Worm (Caenorhabditis elegans): ENCODE results near the gene ace-1.

The ace-1 gene

DNA sequence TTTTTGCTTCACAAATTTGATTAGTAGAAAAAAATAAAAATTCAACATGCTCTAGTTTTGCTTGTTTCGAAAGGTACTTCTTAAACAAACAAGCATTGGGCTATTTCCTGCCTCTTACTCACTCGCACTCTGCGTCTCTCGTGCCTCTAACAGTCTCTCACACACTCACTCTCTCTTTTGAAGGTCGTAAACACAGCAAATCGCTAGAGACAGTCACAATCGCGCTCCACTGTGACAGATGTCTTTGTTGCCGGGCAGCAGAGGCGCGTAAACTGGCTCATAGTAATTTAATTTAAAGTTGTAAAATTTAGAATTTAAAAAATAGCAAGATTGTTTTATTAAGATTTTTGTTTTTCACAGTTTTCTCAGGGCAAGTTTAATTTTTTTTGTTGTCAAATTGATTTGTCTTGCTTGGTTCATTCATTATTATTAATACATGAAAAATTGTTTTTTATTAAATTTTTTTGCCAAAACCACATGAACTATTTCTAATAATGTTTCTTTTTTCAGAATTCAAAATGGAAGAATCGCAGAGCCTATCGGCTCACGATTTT lies 35.1 kb upstream of the ace-1 start, which contains the start of gene taf-3 (continued):
- no peak for TF ChIP-seq pqm-1 (tag; optimal IDR thresholded peaks at IDR 0.05)
- no peak for TF ChIP-seq T20F7.1 (GFP tag; optimal IDR thresholded peaks at IDR 0.05)
- no peak for TF ChIP-seq zag-1 (tag; optimal IDR thresholded peaks at IDR 0.05)
- TF ChIP-seq F49E8.2 (tag; optimal IDR thresholded peaks at IDR 0.05; ENCODE audit: borderline replicate concordance): no peak
- TF ChIP-seq mxl-2 (GFP tag; conservative IDR thresholded peaks at IDR 0.05): no peak
- no peak for TF ChIP-seq ztf-7 (tag; optimal IDR thresholded peaks at IDR 0.05)
- TF ChIP-seq unc-130 (GFP tag; optimal IDR thresholded peaks at IDR 0.05): no peak
- TF ChIP-seq snpc-1.2 (GFP tag; IDR thresholded peaks at IDR 0.05): no peak
- no peak for TF ChIP-seq lin-29 (GFP tag; IDR thresholded peaks at IDR 0.05)
- peak; percentile 70 for TF ChIP-seq mep-1 (tag; optimal IDR thresholded peaks at IDR 0.05)
- no peak for TF ChIP-seq daf-19 (GFP tag; conservative IDR thresholded peaks at IDR 0.05)
- no peak for TF ChIP-seq ctbp-1 (GFP tag; IDR thresholded peaks at IDR 0.05)
- TF ChIP-seq Y75B8A.6 (GFP tag; IDR thresholded peaks at IDR 0.05): no peak

DNA sequence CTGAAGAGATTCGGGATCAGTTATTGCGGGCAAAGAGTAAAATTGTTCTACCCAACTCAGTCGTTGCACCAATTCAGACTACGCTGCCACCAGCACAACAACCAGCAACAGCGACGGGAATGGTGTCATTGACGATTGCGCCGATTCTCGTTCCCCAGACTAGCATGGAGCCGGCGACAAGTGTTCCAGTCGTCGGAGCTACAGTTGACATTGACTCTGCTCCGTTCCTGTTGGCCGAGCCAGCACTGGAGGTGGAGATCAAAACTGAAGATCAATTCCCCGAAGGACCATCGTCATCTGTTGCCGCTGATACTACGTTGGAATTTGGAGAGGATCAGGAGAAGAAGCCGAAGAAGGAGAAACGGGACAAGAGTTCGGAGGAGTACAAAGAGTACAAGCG lies 31.7 kb upstream of the ace-1 start:
- TF ChIP-seq Y48G9A.11 (GFP tag; IDR thresholded peaks at IDR 0.05) (no peak), Y75B8A.6 (GFP tag; IDR thresholded peaks at IDR 0.05) (no peak), zfp-3 (GFP tag; conservative IDR thresholded peaks at IDR 0.05) (no peak), gei-8 (GFP tag; optimal IDR thresholded peaks at IDR 0.05) (no peak), F26F4.8 (GFP tag; conservative IDR thresholded peaks at IDR 0.05) (no peak), aha-1 (tag) (peak; percentile 88), unc-62 (GFP tag; optimal IDR thresholded peaks at IDR 0.05 in 1 of 2) (peak in 1 of 2 experiments; percentile 0), unc-62 (tag; optimal IDR thresholded peaks at IDR 0.05) (no peak), set-16 (GFP tag; IDR thresholded peaks at IDR 0.05) (peak; percentile 29; the same call in 1 of the 2 replicates)

ce11 chrX:16336940-16337339 lies 30.2 kb upstream of the ace-1 start:
- TF ChIP-seq dmd-8 (GFP tag; IDR thresholded peaks at IDR 0.05) (no peak), aha-1 (tag) (peak; percentile 37), attf-4 (tag; optimal IDR thresholded peaks at IDR 0.05) (no peak)

- peak; percentile 44 for TF ChIP-seq hlh-11 (tag; optimal IDR thresholded peaks at IDR 0.05)
- TF ChIP-seq hlh-30 (tag; optimal IDR thresholded peaks at IDR 0.05; ENCODE audit: insufficient read depth): peak; percentile 55
- peak; percentile 68 for TF ChIP-seq dmd-6 (GFP tag; IDR thresholded peaks at IDR 0.05)
- TF ChIP-seq nhr-111 (GFP tag; optimal IDR thresholded peaks at IDR 0.05): no peak
- TF ChIP-seq dve-1 (tag; optimal IDR thresholded peaks at IDR 0.05; ENCODE audit: insufficient read depth): peak; percentile 44
- no peak for TF ChIP-seq daf-8 (GFP tag; IDR thresholded peaks at IDR 0.05)
- TF ChIP-seq pqm-1 (tag; optimal IDR thresholded peaks at IDR 0.05): peak; percentile 60
- TF ChIP-seq set-16 (GFP tag; IDR thresholded peaks at IDR 0.05): no peak
- no peak for TF ChIP-seq skn-1 (tag; optimal IDR thresholded peaks at IDR 0.05)
- no peak for TF ChIP-seq zip-11 (GFP tag; IDR thresholded peaks at IDR 0.05)
- peak; percentile 31 for TF ChIP-seq mep-1 (tag; optimal IDR thresholded peaks at IDR 0.05)
- TF ChIP-seq nhr-77 (tag; optimal IDR thresholded peaks at IDR 0.05): peak; percentile 16
- TF ChIP-seq unc-39 (tag; optimal IDR thresholded peaks at IDR 0.05): no peak
- no peak for TF ChIP-seq ztf-7 (tag; optimal IDR thresholded peaks at IDR 0.05)
- peak; percentile 43 for TF ChIP-seq aha-1 (tag)
- TF ChIP-seq T20F7.1 (GFP tag; optimal IDR thresholded peaks at IDR 0.05): no peak
- TF ChIP-seq fos-1 (tag; optimal IDR thresholded peaks at IDR 0.05): no peak
- TF ChIP-seq duxl-1 (tag; optimal IDR thresholded peaks at IDR 0.05; ENCODE audit: poor library complexity): no peak
- peak in 1 of 2 experiments; percentile 16 for TF ChIP-seq unc-62 (GFP tag; optimal IDR thresholded peaks at IDR 0.05 in 1 of 2)
- no peak for TF ChIP-seq unc-62 (tag; optimal IDR thresholded peaks at IDR 0.05)
- no peak for TF ChIP-seq ceh-32 (tag; optimal IDR thresholded peaks at IDR 0.05; ENCODE audit: poor library complexity)
- TF ChIP-seq mdl-1 (tag; optimal IDR thresholded peaks at IDR 0.05): peak in 1 of 2 experiments; percentile 29
These were observed 29.7 kb upstream of the ace-1 start for ce11 chrX:16337399-16337798.

Measured in whole organism, L4 larva.